Worm (Caenorhabditis elegans) whole organism, L3 larva: ENCODE results near the gene npr-19.

Source experiments
- nhr-76 ChIP-seq: fragments of 150-350 bp; sonication (generic microtip); optimal IDR thresholded peaks from 5 replicates; lab custom pipeline; 2014; ENCODE audit warnings: missing biosample characterization, missing genetic modification characterization
- snpc-4 ChIP-seq: fragments of 150-350 bp; optimal IDR thresholded peaks from 2 replicates; lab custom pipeline; 2014; ENCODE audit warnings: missing biosample characterization, missing genetic modification characterization
- tbx-2 ChIP-seq: sonication (generic microtip); optimal IDR thresholded peaks from 2 replicates; lab custom pipeline; 2016; ENCODE audit warnings: mild to moderate bottlenecking, missing genetic modification characterization, missing compliant biosample characterization
- unc-62 ChIP-seq: fragments of 150-350 bp; sonication (generic microtip); optimal IDR thresholded peaks from 4 replicates; lab custom pipeline; 2014; ENCODE audit warnings: missing biosample characterization, missing genetic modification reagents, missing genetic modification characterization

DNA sequence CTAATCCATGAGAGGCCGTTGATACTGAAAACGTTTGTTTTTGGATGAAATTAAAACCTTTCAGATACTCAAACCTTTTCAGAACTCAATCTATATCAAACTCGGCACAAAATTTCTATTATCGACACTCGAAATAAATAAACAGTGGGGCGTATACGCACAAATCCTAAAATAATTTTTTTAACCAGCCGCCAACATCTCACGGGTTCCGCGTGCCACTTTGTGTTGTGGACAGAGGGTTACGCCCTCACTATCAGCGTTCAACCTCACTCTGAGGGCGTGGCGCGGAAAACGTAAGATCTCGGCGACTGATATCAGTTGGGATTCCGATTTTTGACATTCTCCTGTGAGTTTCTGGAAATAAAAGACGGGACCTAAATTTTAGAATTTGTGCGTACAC is 54.1 kb downstream of the npr-19 start:
- TF ChIP-seq tbx-2 (tag; lab: Kevin White, UChicago) (no peak), snpc-4 (tag; lab: Kevin White, UChicago) (no peak), unc-62 (GFP tag; lab: Kevin White, UChicago) (no peak), nhr-76 (tag; lab: Kevin White, UChicago) (no peak)
